Worm (Caenorhabditis elegans) whole organism, young adult: Measurements from ENCODE around the gene K07F5.7.
A peak's percentile ranks its signal among the peaks of the same experiment; 100 is the strongest.

ENCODE experiments used
- D2030.7 ChIP-seq: fragments of 200-800 bp; sonication (Bioruptor generic); IDR thresholded peaks from 2 replicates; pipeline ENCODE4 v1.3.6; 2022; ENCODE audit warnings: missing genetic modification reagents, missing genetic modification characterization, missing compliant biosample characterization
- F49E8.2 ChIP-seq: sonication (generic microtip); optimal IDR thresholded peaks from 3 replicates; lab custom pipeline; 2017; ENCODE audit warnings: missing genetic modification characterization, mild to moderate bottlenecking, missing compliant biosample characterization, antibody characterized with exemption, moderate library complexity; ENCODE audit not compliant: insufficient read depth
- F55B11.4 ChIP-seq: sonication (generic microtip); optimal IDR thresholded peaks from 2 replicates; lab custom pipeline; 2016; ENCODE audit warnings: missing compliant biosample characterization, missing genetic modification characterization, borderline replicate concordance; ENCODE audit not compliant: insufficient read depth
- Y56A3A.18 ChIP-seq: fragments of 200-800 bp; sonication (Bioruptor generic); IDR thresholded peaks from 2 replicates; pipeline ENCODE4 v1.3.6; 2022; ENCODE audit warnings: missing genetic modification reagents, missing genetic modification characterization, missing compliant biosample characterization
- aptf-2 ChIP-seq: fragments of 200-800 bp; sonication (Bioruptor generic); conservative IDR thresholded peaks from 2 replicates; pipeline ENCODE4 v1.3.6; 2022; ENCODE audit warnings: missing genetic modification reagents, missing genetic modification characterization, missing compliant biosample characterization
- aptf-3 ChIP-seq: fragments of 200-800 bp; sonication (Bioruptor generic); IDR thresholded peaks from 2 replicates; pipeline ENCODE4 v1.3.6; 2022; ENCODE audit warnings: missing genetic modification characterization, missing compliant biosample characterization
- attf-3 ChIP-seq: fragments of 200-800 bp; sonication (Bioruptor generic); conservative IDR thresholded peaks from 2 replicates; pipeline ENCODE4 v1.3.6; 2022; ENCODE audit warnings: missing genetic modification reagents, missing genetic modification characterization, missing compliant biosample characterization
- attf-5 ChIP-seq: fragments of 200-800 bp; sonication (Bioruptor generic); optimal IDR thresholded peaks from 2 replicates; lab custom pipeline; 2018; ENCODE audit warnings: mild to moderate bottlenecking, missing genetic modification characterization, missing compliant biosample characterization
- ccch-3 ChIP-seq: fragments of 200-800 bp; sonication (Bioruptor generic); optimal IDR thresholded peaks from 2 replicates; lab custom pipeline; 2018; ENCODE audit warnings: mild to moderate bottlenecking, missing genetic modification characterization, missing compliant biosample characterization
- ceh-100 ChIP-seq: fragments of 200-800 bp; sonication (Bioruptor generic); IDR thresholded peaks from 2 replicates; pipeline ENCODE4 v1.3.6; 2022; ENCODE audit warnings: missing genetic modification reagents, missing genetic modification characterization, missing compliant biosample characterization
- ceh-91 ChIP-seq: fragments of 200-800 bp; sonication (Bioruptor generic); IDR thresholded peaks from 2 replicates; pipeline ENCODE4 v1.3.6; 2022; ENCODE audit warnings: missing genetic modification reagents, missing genetic modification characterization, missing compliant biosample characterization
- dpff-1 ChIP-seq: sonication (generic microtip); optimal IDR thresholded peaks from 2 replicates; lab custom pipeline; 2017; ENCODE audit warnings: mild to moderate bottlenecking, missing genetic modification characterization, missing compliant biosample characterization
- efl-1 ChIP-seq: fragments of 150-350 bp; optimal IDR thresholded peaks from 2 replicates; lab custom pipeline; 2014; ENCODE audit warnings: missing biosample characterization, missing genetic modification reagents, missing genetic modification characterization
- gei-17 ChIP-seq: fragments of 200-800 bp; sonication (Bioruptor generic); optimal IDR thresholded peaks from 2 replicates; lab custom pipeline; 2018; ENCODE audit warnings: mild to moderate bottlenecking, missing genetic modification characterization, missing compliant biosample characterization
- hlh-12 ChIP-seq: sonication (generic microtip); optimal IDR thresholded peaks from 2 replicates; lab custom pipeline; 2016; ENCODE audit warnings: missing genetic modification characterization, missing compliant biosample characterization
- hlh-26 ChIP-seq: fragments of 200-800 bp; sonication (Bioruptor generic); conservative IDR thresholded peaks from 2 replicates; pipeline ENCODE4 v1.3.6; 2022; ENCODE audit warnings: missing genetic modification reagents, missing genetic modification characterization, missing compliant biosample characterization
- hmg-1.2 ChIP-seq: fragments of 200-800 bp; sonication (Bioruptor generic); IDR thresholded peaks from 2 replicates; pipeline ENCODE4 v1.3.6; 2022; ENCODE audit warnings: missing genetic modification reagents, missing genetic modification characterization, missing compliant biosample characterization
- hmg-20 ChIP-seq: fragments of 200-800 bp; sonication (Bioruptor generic); IDR thresholded peaks from 2 replicates; pipeline ENCODE4 v1.3.6; 2022; ENCODE audit warnings: missing genetic modification reagents, missing genetic modification characterization, missing compliant biosample characterization
- hrde-1 ChIP-seq: sonication (generic microtip); optimal IDR thresholded peaks from 2 replicates; lab custom pipeline; 2016; ENCODE audit warnings: missing genetic modification characterization, mild to moderate bottlenecking, missing compliant biosample characterization, moderate library complexity, missing genotype, missing genetic modification reagents, borderline replicate concordance
- hsf-1 ChIP-seq: fragments of 200-800 bp; sonication (Bioruptor generic); IDR thresholded peaks from 2 replicates; pipeline ENCODE4 v1.3.6; 2022; ENCODE audit warnings: missing genetic modification reagents, missing genetic modification characterization, missing compliant biosample characterization
- lin-54 ChIP-seq: fragments of 200-800 bp; sonication (Bioruptor generic); optimal IDR thresholded peaks from 2 replicates; lab custom pipeline; 2018; ENCODE audit warnings: mild to moderate bottlenecking, missing genetic modification characterization, missing compliant biosample characterization
- madf-3 ChIP-seq: fragments of 200-800 bp; sonication (Bioruptor generic); IDR thresholded peaks from 2 replicates; pipeline ENCODE4 v1.3.6; 2022; ENCODE audit warnings: missing genetic modification reagents, missing genetic modification characterization, missing compliant biosample characterization
- mes-4 ChIP-seq: sonication (generic microtip); optimal IDR thresholded peaks from 2 replicates; lab custom pipeline; 2016; ENCODE audit warnings: missing genotype, missing genetic modification characterization, missing compliant biosample characterization
- mxl-1 ChIP-seq: sonication (generic microtip); optimal IDR thresholded peaks from 2 replicates; lab custom pipeline; 2016; ENCODE audit warnings: missing genetic modification characterization, missing compliant biosample characterization
- nfya-2 ChIP-seq: fragments of 200-800 bp; sonication (Bioruptor generic); IDR thresholded peaks from 2 replicates; pipeline ENCODE4 v1.3.6; 2022; ENCODE audit warnings: missing genetic modification reagents, missing genetic modification characterization, missing compliant biosample characterization
- nfyb-1 ChIP-seq: fragments of 200-800 bp; sonication (Bioruptor generic); IDR thresholded peaks from 2 replicates; pipeline ENCODE4 v1.3.6; 2022; ENCODE audit warnings: missing genetic modification reagents, missing genetic modification characterization, missing compliant biosample characterization
- nhr-120 ChIP-seq: fragments of 200-800 bp; sonication (Bioruptor generic); IDR thresholded peaks from 2 replicates; pipeline ENCODE4 v1.3.6; 2022; ENCODE audit warnings: missing genetic modification characterization, missing compliant biosample characterization
- nhr-27 ChIP-seq: fragments of 200-800 bp; sonication (Bioruptor generic); optimal IDR thresholded peaks from 2 replicates; lab custom pipeline; 2018; ENCODE audit warnings: mild to moderate bottlenecking, missing genetic modification characterization, moderate library complexity, missing compliant biosample characterization
- nhr-80 ChIP-seq: sonication (generic microtip); optimal IDR thresholded peaks from 2 replicates; lab custom pipeline; 2016; ENCODE audit warnings: missing genetic modification characterization, missing compliant biosample characterization
- pbrm-1 ChIP-seq: fragments of 200-800 bp; sonication (Bioruptor generic); IDR thresholded peaks from 2 replicates; pipeline ENCODE4 v1.3.6; 2022; ENCODE audit warnings: missing genetic modification reagents, missing genetic modification characterization, missing compliant biosample characterization
- pha-4 ChIP-seq: fragments of 150-350 bp; sonication (generic microtip); optimal IDR thresholded peaks from 2 replicates; lab custom pipeline; 2014; ENCODE audit warnings: missing biosample characterization, missing genetic modification reagents, missing genetic modification characterization
- rcor-1 ChIP-seq: fragments of 200-800 bp; sonication (Bioruptor generic); IDR thresholded peaks from 2 replicates; pipeline ENCODE4 v1.3.6; 2022; ENCODE audit warnings: missing genetic modification reagents, missing genetic modification characterization, missing compliant biosample characterization
- repo-1 ChIP-seq: sonication (generic microtip); optimal IDR thresholded peaks from 2 replicates; lab custom pipeline; 2017; ENCODE audit warnings: mild to moderate bottlenecking, missing genetic modification characterization, missing compliant biosample characterization
- rpc-1 ChIP-seq, 2 experiments: fragments of 150-350 bp in 1 of 2; sonication (generic microtip) in 1 of 2; optimal IDR thresholded peaks; 2 replicates each; lab custom pipeline; 2014 to 2018; ENCODE audit warnings: missing biosample characterization in 1 of 2, missing genetic modification characterization in 1 of 2, missing genetic modification reagents in 1 of 2, missing genotype in 1 of 2
- snpc-4 ChIP-seq, 5 experiments: fragments of 150-350 bp in 1 of 5; sonication (generic microtip) in 4 of 5; optimal IDR thresholded peaks; 2 replicates each; lab custom pipeline; 2014 to 2018; ENCODE audit warnings: missing genetic modification characterization in 5 of 5, missing biosample characterization in 3 of 5, antibody characterized with exemption in 2 of 5, mild to moderate bottlenecking in 2 of 5, missing compliant biosample characterization in 2 of 5, missing genotype in 2 of 5, moderate library complexity in 2 of 5, missing genetic modification reagents in 1 of 5
- tbp1 ChIP-seq: fragments of 200-800 bp; sonication (Bioruptor generic); optimal IDR thresholded peaks from 2 replicates; lab custom pipeline; 2018; ENCODE audit warnings: mild to moderate bottlenecking, missing genetic modification characterization, missing compliant biosample characterization
- unc-62 ChIP-seq: fragments of 150-350 bp; optimal IDR thresholded peaks from 2 replicates; lab custom pipeline; 2014; ENCODE audit warnings: missing biosample characterization, missing genetic modification reagents, missing genetic modification characterization
- xnd-1 ChIP-seq: sonication (generic microtip); optimal IDR thresholded peaks from 2 replicates; lab custom pipeline; 2016; ENCODE audit warnings: missing genotype, missing genetic modification reagents, missing genetic modification characterization, missing compliant biosample characterization
- zfh-2 ChIP-seq: fragments of 200-800 bp; sonication (Bioruptor generic); conservative IDR thresholded peaks from 2 replicates; pipeline ENCODE4 v1.3.6; 2022; ENCODE audit warnings: missing genetic modification reagents, missing genetic modification characterization, missing compliant biosample characterization
- zim-3 ChIP-seq: sonication (generic microtip); optimal IDR thresholded peaks from 2 replicates; lab custom pipeline; 2017; ENCODE audit warnings: mild to moderate bottlenecking, missing genetic modification characterization, moderate library complexity, missing compliant biosample characterization
- ztf-22 ChIP-seq: fragments of 200-800 bp; sonication (Bioruptor generic); optimal IDR thresholded peaks from 2 replicates; lab custom pipeline; 2018; ENCODE audit warnings: mild to moderate bottlenecking, missing genetic modification characterization, moderate library complexity, missing compliant biosample characterization
- ztf-25 ChIP-seq: fragments of 200-800 bp; sonication (Bioruptor generic); IDR thresholded peaks from 2 replicates; pipeline ENCODE4 v1.3.6; 2022; ENCODE audit warnings: missing genetic modification reagents, missing genetic modification characterization, missing compliant biosample characterization
- ztf-3 ChIP-seq: fragments of 200-800 bp; sonication (Bioruptor generic); optimal IDR thresholded peaks from 2 replicates; lab custom pipeline; 2018; ENCODE audit warnings: mild to moderate bottlenecking, missing genetic modification characterization, missing compliant biosample characterization

Gene K07F5.7

DNA sequence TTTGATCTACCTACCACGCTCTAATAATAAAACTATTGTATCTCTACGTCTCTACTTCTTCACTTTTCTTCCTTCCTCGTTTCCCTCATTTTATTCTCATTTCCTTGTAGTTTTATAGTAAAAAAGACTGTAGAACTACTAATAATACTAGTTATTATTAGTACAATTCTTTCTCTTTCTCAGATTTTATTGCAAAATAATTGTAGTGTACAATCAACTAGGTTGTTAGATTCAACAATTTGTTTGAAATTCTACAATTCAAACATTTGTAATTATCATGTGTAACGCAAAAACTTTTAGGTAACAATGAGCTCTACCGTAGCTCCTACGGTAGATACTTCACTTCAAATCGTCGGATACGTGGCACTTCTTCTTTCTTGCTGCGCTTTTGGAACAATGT lies 7.7 kb upstream of the K07F5.7 start, which contains the start of gene K07F5.12:
TSS of gene K07F5.12 (plus strand) at position 301 of the 400 bp plus-strand sequence.
- no peak for TF ChIP-seq ztf-3 (GFP tag; lab: Kevin White, UChicago)
- no peak for TF ChIP-seq ccch-3
- TF ChIP-seq hmg-20 (GFP tag; lab: Robert Waterston, UW) = no peak
- no peak for TF ChIP-seq attf-3 (GFP tag; lab: Robert Waterston, UW)
- no peak for TF ChIP-seq lin-54
- TF ChIP-seq snpc-4 (GFP tag; optimal IDR thresholded peaks at IDR 0.05; lab: Kevin White, UChicago) = no peak
- no peak for TF ChIP-seq snpc-4 (tag; optimal IDR thresholded peaks at IDR 0.05; lab: Kevin White, UChicago)
- TF ChIP-seq hrde-1 = no peak
- no peak for TF ChIP-seq ceh-100 (GFP tag; lab: Robert Waterston, UW)
- TF ChIP-seq efl-1 (GFP tag; lab: Kevin White, UChicago) = no peak
- no peak for TF ChIP-seq rpc-1 (optimal IDR thresholded peaks at IDR 0.05; lab: Kevin White, UChicago)
- no peak for TF ChIP-seq rpc-1 (tag; optimal IDR thresholded peaks at IDR 0.05; lab: Kevin White, UChicago)
- TF ChIP-seq hmg-1.2 (GFP tag; lab: Robert Waterston, UW) = no peak
- no peak for TF ChIP-seq gei-17 (GFP tag; lab: Kevin White, UChicago)
- TF ChIP-seq ztf-25 (GFP tag; lab: Robert Waterston, UW) = no peak
- no peak for TF ChIP-seq hlh-26
- TF ChIP-seq zim-3 (tag; lab: Kevin White, UChicago) = no peak
- no peak for TF ChIP-seq ceh-91
- no peak for TF ChIP-seq repo-1
- TF ChIP-seq dpff-1 (tag; lab: Kevin White, UChicago) = no peak

DNA sequence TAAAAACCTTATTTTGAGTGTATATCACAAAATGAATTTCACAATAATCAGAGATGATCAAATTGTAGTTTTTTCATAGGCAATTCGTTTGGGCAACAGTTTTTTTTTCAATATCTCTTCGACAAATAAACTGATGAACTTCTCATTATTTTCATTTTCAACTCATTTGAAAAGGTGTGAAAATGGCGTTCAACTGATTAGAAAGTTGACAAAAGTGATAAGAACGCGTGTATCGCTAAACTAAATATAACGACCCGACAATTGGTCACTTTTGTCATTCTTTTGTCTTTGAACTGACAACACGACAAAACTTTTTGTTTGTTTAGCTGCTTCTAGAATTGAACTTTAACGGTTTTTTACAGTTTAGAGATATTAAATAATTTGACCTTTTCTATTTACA lies 7.0 kb upstream of the K07F5.7 start:
- TF ChIP-seq nhr-80 (tag; lab: Kevin White, UChicago) = peak; percentile 28
- no peak for TF ChIP-seq D2030.7 (GFP tag; lab: Robert Waterston, UW)
- TF ChIP-seq, all 124 proteins: peak for 1

DNA sequence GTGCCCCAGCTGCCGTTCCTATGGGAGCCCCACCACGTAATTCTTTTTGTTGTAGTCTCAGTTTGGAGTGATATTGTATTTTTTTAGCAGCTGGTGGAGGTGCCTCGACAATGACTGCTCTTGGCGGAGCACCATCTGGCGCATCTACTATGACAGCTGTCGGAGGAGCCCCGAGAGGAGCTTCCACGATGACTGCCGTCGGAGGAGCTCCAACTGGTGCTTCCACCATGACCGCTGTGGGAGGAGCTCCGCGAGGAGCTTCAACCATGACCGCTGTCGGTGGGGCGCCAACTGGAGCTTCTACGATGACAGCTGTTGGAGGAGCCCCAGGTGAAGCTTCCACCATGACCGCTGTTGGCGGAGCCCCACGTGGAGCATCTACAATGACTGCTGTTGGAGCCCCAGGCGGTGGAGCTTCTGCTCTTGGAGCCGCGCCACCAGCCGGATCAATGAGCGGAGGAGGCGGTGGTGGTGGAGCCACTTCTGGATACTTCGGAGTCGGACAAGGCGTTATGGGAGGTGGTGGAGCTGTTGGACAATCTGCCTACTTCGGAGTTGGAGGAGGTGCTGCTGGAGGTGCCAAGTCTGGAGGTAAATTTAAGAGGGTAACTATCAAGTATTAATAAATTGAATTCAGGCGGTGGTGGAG lies 5.0 kb upstream of the K07F5.7 start:
- TF ChIP-seq pha-4 (no peak), efl-1 (GFP tag; lab: Kevin White, UChicago) (no peak), attf-5 (no peak), hlh-12 (tag; lab: Kevin White, UChicago) (no peak), F55B11.4 (tag; lab: Kevin White, UChicago) (no peak), mes-4 (tag; lab: Kevin White, UChicago) (no peak), Y56A3A.18 (GFP tag; lab: Robert Waterston, UW) (0 out of 2 replicates have a peak, but pooled peaks have one; percentile 20), D2030.7 (GFP tag; lab: Robert Waterston, UW) (no peak), nhr-27 (tag; lab: Kevin White, UChicago) (no peak), dpff-1 (tag; lab: Kevin White, UChicago) (no peak), madf-3 (0 out of 2 replicates have a peak, but pooled peaks have one; percentile 2), attf-3 (GFP tag; lab: Robert Waterston, UW) (no peak), ztf-22 (GFP tag; lab: Kevin White, UChicago) (no peak), F49E8.2 (tag; lab: Kevin White, UChicago) (no peak), ceh-91 (no peak), tbp1 (GFP tag; lab: Kevin White, UChicago) (no peak), hlh-26 (0 out of 2 replicates have a peak, but pooled peaks have one; percentile 24), zfh-2 (GFP tag; lab: Robert Waterston, UW) (peak; percentile 76), hsf-1 (no peak), nhr-80 (tag; lab: Kevin White, UChicago) (no peak), aptf-2 (GFP tag; lab: Robert Waterston, UW) (no peak), pbrm-1 (no peak), mxl-1 (tag; lab: Kevin White, UChicago) (no peak), rcor-1 (GFP tag; lab: Robert Waterston, UW) (no peak), zim-3 (tag; lab: Kevin White, UChicago) (no peak), nhr-120 (0 out of 2 replicates have a peak, but pooled peaks have one; percentile 9), aptf-3 (GFP tag; lab: Robert Waterston, UW) (no peak), nfya-2 (no peak), nfyb-1 (no peak), xnd-1 (no peak), unc-62 (no peak)
